Worm (Caenorhabditis elegans) whole organism, L2 larva: Measurements from ENCODE around the gene F54D8.10.

ENCODE experiments used
- F13H6.1 ChIP-seq: sonication (generic microtip); optimal IDR thresholded peaks from 2 replicates; lab custom pipeline; 2016; ENCODE audit warnings: missing genetic modification characterization, missing compliant biosample characterization
- aly-2 ChIP-seq: fragments of 150-350 bp; optimal IDR thresholded peaks from 2 replicates; lab custom pipeline; 2014; ENCODE audit warnings: missing biosample characterization, missing genetic modification characterization
- ceh-16 ChIP-seq: fragments of 150-350 bp; optimal IDR thresholded peaks from 2 replicates; lab custom pipeline; 2014; ENCODE audit warnings: missing biosample characterization, missing genetic modification characterization
- egl-27 ChIP-seq: sonication (generic microtip); optimal IDR thresholded peaks from 3 replicates; lab custom pipeline; 2017; ENCODE audit warnings: missing biosample characterization, missing genetic modification reagents, missing genetic modification characterization
- mab-5 ChIP-seq: fragments of 150-350 bp; optimal IDR thresholded peaks from 2 replicates; lab custom pipeline; 2014; ENCODE audit warnings: missing biosample characterization, missing genetic modification characterization
- nhr-12 ChIP-seq: fragments of 150-350 bp; optimal IDR thresholded peaks from 2 replicates; lab custom pipeline; 2014; ENCODE audit warnings: missing biosample characterization, missing genetic modification characterization
- nhr-77 ChIP-seq: fragments of 150-350 bp; optimal IDR thresholded peaks from 2 replicates; lab custom pipeline; 2014; ENCODE audit warnings: missing biosample characterization, missing genetic modification characterization
- unc-55 ChIP-seq: fragments of 150-350 bp; sonication (generic microtip); optimal IDR thresholded peaks from 3 replicates; lab custom pipeline; 2014; ENCODE audit warnings: missing biosample characterization, missing genetic modification reagents, missing genetic modification characterization
- ztf-11 ChIP-seq: sonication (generic microtip); optimal IDR thresholded peaks from 2 replicates; lab custom pipeline; 2017; ENCODE audit warnings: missing biosample characterization, missing genetic modification characterization
- ztf-4 ChIP-seq: fragments of 150-350 bp; optimal IDR thresholded peaks from 2 replicates; lab custom pipeline; 2014; ENCODE audit warnings: missing biosample characterization, missing genetic modification characterization

DNA sequence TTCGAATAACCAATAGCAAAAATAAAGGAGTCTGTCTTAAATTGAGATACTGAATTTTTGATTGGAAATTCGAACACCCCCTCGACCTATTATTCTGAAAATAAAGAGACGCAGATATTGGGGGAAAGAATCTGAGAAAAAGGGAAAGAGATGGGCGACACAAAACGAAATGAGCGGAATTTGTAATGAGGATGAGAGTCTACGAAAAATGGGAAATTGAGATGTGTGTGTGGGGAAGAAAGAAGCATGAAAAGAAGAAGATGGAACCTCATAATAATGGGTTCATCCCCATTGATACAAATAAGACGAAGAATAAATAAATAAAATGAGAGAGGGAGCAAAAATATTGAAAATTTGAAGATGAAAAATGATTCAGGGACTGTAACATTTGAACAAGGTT lies 9.1 kb upstream of the F54D8.10 start, which contains the start of gene cah-1:
- no peak for TF ChIP-seq aly-2 (tag; lab: Kevin White, UChicago)
- TF ChIP-seq ceh-16 (tag; lab: Kevin White, UChicago) = no peak
- no peak for TF ChIP-seq nhr-77
- peak; percentile 23 for TF ChIP-seq unc-55 (GFP tag; lab: Kevin White, UChicago)
- no peak for TF ChIP-seq egl-27 (tag; lab: Kevin White, UChicago)
- no peak for TF ChIP-seq ztf-11 (tag; lab: Kevin White, UChicago)
- no peak for TF ChIP-seq ztf-4 (tag; lab: Kevin White, UChicago)
- TF ChIP-seq nhr-12 (tag; lab: Kevin White, UChicago) = no peak
- no peak for TF ChIP-seq F13H6.1
- TF ChIP-seq mab-5 (tag; lab: Kevin White, UChicago) = no peak
